Worm (Caenorhabditis elegans): Measurements from ENCODE around the gene srh-20.

- TF ChIP-seq ets-7 (tag; optimal IDR thresholded peaks at IDR 0.05): no peak
- no peak for TF ChIP-seq hnd-1 (tag; optimal IDR thresholded peaks at IDR 0.05)
- TF ChIP-seq ama-1 (optimal IDR thresholded peaks at IDR 0.05): no peak
- no peak for TF ChIP-seq hmg-4 (GFP tag; optimal IDR thresholded peaks at IDR 0.05)
- TF ChIP-seq F13C5.2 (tag; optimal IDR thresholded peaks at IDR 0.05): no peak
These were observed 38.9 kb downstream of the srh-20 start for ce11 chrV:4963606-4964005.

Measured in whole organism, early embryonic.